Worm (Caenorhabditis elegans) whole organism, young adult: ENCODE results near the gene rpn-5.

Source experiments
- C06A6.2 ChIP-seq: fragments of 200-800 bp; sonication (Bioruptor generic); conservative IDR thresholded peaks from 2 replicates; pipeline ENCODE4 v1.3.6; 2022; ENCODE audit warnings: missing genetic modification characterization, missing compliant biosample characterization
- Y53F4B.3 ChIP-seq: fragments of 200-800 bp; sonication (Bioruptor generic); IDR thresholded peaks from 2 replicates; pipeline ENCODE4 v1.3.6; 2022; ENCODE audit warnings: missing genetic modification reagents, missing genetic modification characterization, missing compliant biosample characterization
- ama-1 ChIP-seq, 3 experiments: fragments of 150-350 bp in 1 of 3; sonication (generic microtip) in 2 of 3; optimal IDR thresholded peaks; 2 replicates each; lab custom pipeline; 2014 to 2018; ENCODE audit warnings: missing biosample characterization in 2 of 3, missing genetic modification characterization in 2 of 3, missing genetic modification reagents in 2 of 3
- athp-1 ChIP-seq: sonication (generic microtip); optimal IDR thresholded peaks from 2 replicates; lab custom pipeline; 2017; ENCODE audit warnings: mild to moderate bottlenecking, missing genetic modification characterization, missing compliant biosample characterization
- bed-2 ChIP-seq: fragments of 200-800 bp; sonication (Bioruptor generic); IDR thresholded peaks from 2 replicates; pipeline ENCODE4 v1.3.6; 2022; ENCODE audit warnings: missing genetic modification reagents, missing genetic modification characterization, missing compliant biosample characterization
- cebp-1 ChIP-seq, 2 experiments: fragments of 200-800 bp in 1 of 2; sonication (Bioruptor generic) in 1 of 2; sonication (generic microtip) in 1 of 2; IDR thresholded peaks in 1 of 2; optimal IDR thresholded peaks in 1 of 2; 2 replicates each; pipeline versions ENCODE4 v1.3.6 to Lab custom; 2017 to 2022; ENCODE audit warnings: missing compliant biosample characterization in 2 of 2, missing genetic modification characterization in 2 of 2, mild to moderate bottlenecking in 1 of 2, missing genetic modification reagents in 1 of 2, moderate library complexity in 1 of 2
- efl-1 ChIP-seq: fragments of 150-350 bp; optimal IDR thresholded peaks from 2 replicates; lab custom pipeline; 2014; ENCODE audit warnings: missing biosample characterization, missing genetic modification reagents, missing genetic modification characterization
- him-1 ChIP-seq: sonication (generic microtip); optimal IDR thresholded peaks from 2 replicates; lab custom pipeline; 2016; ENCODE audit warnings: missing genotype, missing genetic modification reagents, missing genetic modification characterization, missing compliant biosample characterization
- hlh-26 ChIP-seq: fragments of 200-800 bp; sonication (Bioruptor generic); conservative IDR thresholded peaks from 2 replicates; pipeline ENCODE4 v1.3.6; 2022; ENCODE audit warnings: missing genetic modification reagents, missing genetic modification characterization, missing compliant biosample characterization
- mes-4 ChIP-seq: sonication (generic microtip); optimal IDR thresholded peaks from 2 replicates; lab custom pipeline; 2016; ENCODE audit warnings: missing genotype, missing genetic modification characterization, missing compliant biosample characterization
- nhr-179 ChIP-seq: sonication (generic microtip); optimal IDR thresholded peaks from 2 replicates; lab custom pipeline; 2016; ENCODE audit warnings: mild to moderate bottlenecking, missing genetic modification characterization, missing compliant biosample characterization
- ztf-25 ChIP-seq: fragments of 200-800 bp; sonication (Bioruptor generic); IDR thresholded peaks from 2 replicates; pipeline ENCODE4 v1.3.6; 2022; ENCODE audit warnings: missing genetic modification reagents, missing genetic modification characterization, missing compliant biosample characterization

DNA sequence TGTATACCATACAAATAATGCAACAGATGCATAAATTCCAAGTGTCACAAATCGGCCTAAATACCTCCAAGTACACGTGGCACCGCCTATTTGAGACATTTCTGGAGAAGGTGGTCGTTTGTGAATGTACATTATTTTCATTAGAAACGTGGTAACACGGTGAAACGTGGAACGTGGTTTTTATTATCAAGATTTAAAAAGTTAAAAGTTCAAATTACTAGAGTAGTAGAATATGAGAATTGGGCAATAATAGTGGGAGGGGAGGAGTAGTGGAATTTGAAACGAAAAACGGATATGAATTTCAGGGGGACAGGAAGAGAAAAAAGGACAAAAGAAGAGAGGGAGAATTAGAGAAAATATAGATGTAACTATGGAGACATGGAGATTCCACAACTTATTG is 42.4 kb downstream of the rpn-5 start, which contains the start of gene fut-6:
- no peak for TF ChIP-seq nhr-179 (tag; lab: Kevin White, UChicago)
- no peak for TF ChIP-seq bed-2 (GFP tag; lab: Robert Waterston, UW)
- TF ChIP-seq him-1 (tag; lab: Kevin White, UChicago): no peak
- no peak for TF ChIP-seq ztf-25 (GFP tag; lab: Robert Waterston, UW)
- no peak for TF ChIP-seq athp-1 (tag; lab: Kevin White, UChicago)
- TF ChIP-seq C06A6.2 (GFP tag; lab: Robert Waterston, UW): no peak
- no peak for TF ChIP-seq cebp-1 (GFP tag; IDR thresholded peaks at IDR 0.05; lab: Robert Waterston, UW)
- no peak for TF ChIP-seq cebp-1 (tag; optimal IDR thresholded peaks at IDR 0.05; lab: Kevin White, UChicago)
- no peak for TF ChIP-seq Y53F4B.3 (GFP tag; lab: Robert Waterston, UW)
- no peak for TF ChIP-seq efl-1 (GFP tag; lab: Kevin White, UChicago)
- TF ChIP-seq hlh-26: no peak
- no peak for TF ChIP-seq mes-4 (tag; lab: Kevin White, UChicago)
- no peak for TF ChIP-seq ama-1 (optimal IDR thresholded peaks at IDR 0.05; lab: Kevin White, UChicago)
- TF ChIP-seq ama-1 (GFP tag; optimal IDR thresholded peaks at IDR 0.05; lab: Kevin White, UChicago): no peak
